Fruit fly (Drosophila melanogaster): ENCODE data around the gene CG11975.

DNA sequence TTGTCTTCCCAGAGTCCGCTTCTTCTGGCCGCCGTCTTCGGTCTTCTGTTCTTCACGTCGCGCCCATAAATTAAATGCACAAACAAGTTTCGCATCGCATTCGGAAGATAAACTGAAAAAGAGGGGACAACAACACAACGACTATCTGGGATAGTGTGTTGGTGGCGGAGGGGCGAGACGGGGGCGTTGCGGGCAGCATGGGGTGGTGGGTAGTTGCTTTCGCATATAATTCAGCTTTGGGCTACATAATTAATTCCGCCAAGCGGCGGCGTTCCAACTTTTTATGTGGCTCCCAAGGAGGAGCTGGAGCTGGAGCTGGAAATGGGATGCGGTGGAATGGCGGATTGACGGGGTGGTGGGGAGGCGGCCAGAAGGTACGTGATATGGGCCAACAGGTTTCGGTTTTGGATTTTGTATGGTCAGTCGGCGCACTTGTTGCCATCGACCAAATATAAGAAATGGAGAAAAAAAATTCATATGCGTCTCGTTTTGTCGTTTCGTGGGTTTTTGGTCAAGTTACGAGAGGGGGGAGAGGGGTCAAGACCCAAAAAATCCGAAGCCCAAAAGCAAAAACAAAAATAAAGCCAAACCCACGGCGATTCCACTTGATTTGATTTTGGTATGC, 23.6 kb upstream of the CG11975 start:
- TF ChIP-seq CTCF (optimal IDR thresholded peaks at IDR 0.05) (no peak), CG8478 (optimal IDR thresholded peaks at IDR 0.05) (no peak)
